Fruit fly (Drosophila melanogaster) Kc167 (cell line): ENCODE data around the gene CG15773.

Experiments used
- Myc ChIP-seq: fragments of >200 bp; optimal IDR thresholded peaks from 2 replicates; lab custom pipeline; 2017; ENCODE audit warnings: missing external identifiers
- Sin3A ChIP-seq: fragments of >200 bp; optimal IDR thresholded peaks from 2 replicates; lab custom pipeline; 2018; ENCODE audit warnings: missing external identifiers
- h ChIP-seq: fragments of >200 bp; optimal IDR thresholded peaks from 3 replicates; lab custom pipeline; 2018; ENCODE audit warnings: missing external identifiers
- insv ChIP-seq: fragments of >200 bp; optimal IDR thresholded peaks from 3 replicates; lab custom pipeline; 2018; ENCODE audit warnings: missing external identifiers
- psq ChIP-seq: fragments of >200 bp; optimal IDR thresholded peaks from 2 replicates; lab custom pipeline; 2017; ENCODE audit warnings: missing external identifiers
- ttk ChIP-seq: sonication (Bioruptor generic); optimal IDR thresholded peaks from 2 replicates; lab custom pipeline; 2017; ENCODE audit warnings: missing external identifiers

CG15773 gene

dm6 chrX:5756146-5756545, 23.6 kb downstream of the CG15773 start:
- TF ChIP-seq ttk (lab: Kevin White, UChicago) (no peak), h (lab: Kevin White, UChicago) (no peak), Sin3A (no peak), insv (no peak), Myc (lab: Kevin White, UChicago) (no peak), psq (lab: Kevin White, UChicago) (no peak)

dm6 chrX:5763443-5764000, 31.0 kb downstream of the CG15773 start:
- TF ChIP-seq h (lab: Kevin White, UChicago) (no peak), ttk (lab: Kevin White, UChicago) (no peak), Sin3A (no peak), Myc (lab: Kevin White, UChicago) (no peak), insv (no peak), psq (lab: Kevin White, UChicago) (no peak)

dm6 chrX:5764001-5764892, 31.7 kb downstream of the CG15773 start, which contains the start of the genes MAPk-Ak2 and CG42699:
Gene MAPk-Ak2 (minus strand): TSS chrX:5764203.
Gene CG42699 (plus strand): TSS chrX:5764553.
- TF ChIP-seq Myc (lab: Kevin White, UChicago) (no peak), ttk (lab: Kevin White, UChicago) (no peak), Sin3A (no peak)

dm6 chrX:5766732-5767131, 34.2 kb downstream of the CG15773 start:
- TF ChIP-seq h (lab: Kevin White, UChicago) (no peak), insv (no peak), Sin3A (no peak), Myc (lab: Kevin White, UChicago) (no peak), ttk (lab: Kevin White, UChicago) (no peak), psq (lab: Kevin White, UChicago) (no peak)

- TF ChIP-seq Myc (lab: Kevin White, UChicago), result no peak
- TF ChIP-seq ttk (lab: Kevin White, UChicago), result no peak
- no peak for TF ChIP-seq Sin3A
- TF ChIP-seq insv, result no peak
- no peak for TF ChIP-seq h (lab: Kevin White, UChicago)
- TF ChIP-seq psq (lab: Kevin White, UChicago), result no peak
These were observed 36.2 kb downstream of the CG15773 start for dm6 chrX:5768602-5769251.

dm6 chrX:5770730-5771181, 38.2 kb downstream of the CG15773 start, which contains the start of gene CG3097:
Gene CG3097 (minus strand): TSS chrX:5770780.
- TF ChIP-seq ttk (lab: Kevin White, UChicago), result no peak
- no peak for TF ChIP-seq insv
- TF ChIP-seq Sin3A, result no peak
- no peak for TF ChIP-seq Myc (lab: Kevin White, UChicago)
- no peak for TF ChIP-seq h (lab: Kevin White, UChicago)
- TF ChIP-seq psq (lab: Kevin White, UChicago), result no peak

- TF ChIP-seq Myc (lab: Kevin White, UChicago) (no peak), psq (lab: Kevin White, UChicago) (no peak), h (lab: Kevin White, UChicago) (no peak), ttk (lab: Kevin White, UChicago) (no peak), Sin3A (no peak), insv (no peak)
These were observed 39.9 kb downstream of the CG15773 start for dm6 chrX:5772409-5772808.

dm6 chrX:5776547-5776946, 44.0 kb downstream of the CG15773 start, which contains the start of gene CG42264:
Gene CG42264 (minus strand): TSS chrX:5776647.
- no peak for TF ChIP-seq h (lab: Kevin White, UChicago)
- TF ChIP-seq ttk (lab: Kevin White, UChicago), result no peak
- no peak for TF ChIP-seq Myc (lab: Kevin White, UChicago)
- no peak for TF ChIP-seq Sin3A
- no peak for TF ChIP-seq insv
- TF ChIP-seq psq (lab: Kevin White, UChicago), result no peak

dm6 chrX:5781520-5781919, 49.0 kb downstream of the CG15773 start, which contains the start of gene CG3108:
Gene CG3108 (minus strand): TSS chrX:5781620.
- TF ChIP-seq psq (lab: Kevin White, UChicago), result no peak
- TF ChIP-seq Myc (lab: Kevin White, UChicago), result no peak
- no peak for TF ChIP-seq ttk (lab: Kevin White, UChicago)
- no peak for TF ChIP-seq insv
- no peak for TF ChIP-seq Sin3A
- no peak for TF ChIP-seq h (lab: Kevin White, UChicago)

dm6 chrX:5783260-5784040, 50.9 kb downstream of the CG15773 start:
- TF ChIP-seq Sin3A (no peak), Myc (lab: Kevin White, UChicago) (no peak), psq (lab: Kevin White, UChicago) (no peak), h (lab: Kevin White, UChicago) (no peak)
